Fruit fly (Drosophila melanogaster) whole organism, prepupa: ENCODE results near the gene CG42870.

Experiments used
- Blimp-1 ChIP-seq: fragments of 200-800 bp; sonication (Bioruptor generic); optimal IDR thresholded peaks from 3 replicates; lab custom pipeline; 2017; ENCODE audit warnings: missing biosample characterization, missing genetic modification characterization, mild to moderate bottlenecking, moderate library complexity, missing genetic modification reagents
- CG10669 ChIP-seq: fragments of 200-800 bp; sonication (Bioruptor generic); optimal IDR thresholded peaks from 3 replicates; lab custom pipeline; 2018; ENCODE audit warnings: missing biosample characterization, mild to moderate bottlenecking, missing genetic modification characterization, moderate library complexity
- CG11294 ChIP-seq: fragments of 200-800 bp; sonication (Bioruptor generic); IDR thresholded peaks from 2 replicates; pipeline ENCODE4 v1.3.6; 2022; ENCODE audit warnings: missing biosample characterization, missing genetic modification characterization
- CG11762 ChIP-seq: fragments of 200-800 bp; sonication (Bioruptor generic); optimal IDR thresholded peaks from 3 replicates; lab custom pipeline; 2016; ENCODE audit warnings: missing biosample characterization, missing genetic modification characterization; ENCODE audit not compliant: insufficient read depth
- CG11902 ChIP-seq: fragments of 200-800 bp; sonication (Bioruptor generic); optimal IDR thresholded peaks from 3 replicates; lab custom pipeline; 2016; ENCODE audit warnings: missing biosample characterization, missing genetic modification characterization
- CG15336 ChIP-seq: fragments of 200-800 bp; sonication (Bioruptor generic); IDR thresholded peaks from 2 replicates; pipeline ENCODE4 v1.3.6; 2022; ENCODE audit warnings: missing biosample characterization, missing genetic modification characterization
- CG16779 ChIP-seq: fragments of 200-800 bp; sonication (Bioruptor generic); optimal IDR thresholded peaks from 3 replicates; lab custom pipeline; 2017; ENCODE audit warnings: missing biosample characterization, mild to moderate bottlenecking, missing genetic modification characterization
- CG3032 ChIP-seq: fragments of 200-800 bp; optimal IDR thresholded peaks from 2 replicates; lab custom pipeline; 2019; ENCODE audit warnings: missing biosample characterization, mild to moderate bottlenecking, missing genetic modification characterization, moderate library complexity
- CG34406 ChIP-seq: fragments of 200-800 bp; sonication (Bioruptor generic); optimal IDR thresholded peaks from 3 replicates; lab custom pipeline; 2016; ENCODE audit warnings: missing biosample characterization, missing genetic modification characterization
- CG4318 ChIP-seq: fragments of 200-800 bp; sonication (Bioruptor generic); optimal IDR thresholded peaks from 3 replicates; lab custom pipeline; 2017; ENCODE audit warnings: missing biosample characterization, mild to moderate bottlenecking, missing genetic modification characterization
- CG6163 ChIP-seq: fragments of 200-800 bp; sonication (Bioruptor generic); IDR thresholded peaks from 3 replicates; pipeline ENCODE4 v1.3.6; 2022; ENCODE audit warnings: missing biosample characterization, missing genetic modification characterization
- CG6276 ChIP-seq: fragments of 200-800 bp; sonication (Bioruptor generic); optimal IDR thresholded peaks from 2 replicates; lab custom pipeline; 2017; ENCODE audit warnings: missing biosample characterization, mild to moderate bottlenecking, missing genetic modification characterization
- CG6792 ChIP-seq: fragments of 200-800 bp; sonication (Bioruptor generic); optimal IDR thresholded peaks from 3 replicates; lab custom pipeline; 2016; ENCODE audit warnings: missing biosample characterization, missing genetic modification characterization
- CG6808 ChIP-seq: fragments of 200-800 bp; sonication (Bioruptor generic); optimal IDR thresholded peaks from 3 replicates; lab custom pipeline; 2017; ENCODE audit warnings: missing biosample characterization, missing genetic modification characterization, mild to moderate bottlenecking, moderate library complexity, missing genetic modification reagents
- CG7368 ChIP-seq: fragments of 200-800 bp; sonication (Bioruptor generic); optimal IDR thresholded peaks from 3 replicates; lab custom pipeline; 2016; ENCODE audit warnings: missing biosample characterization, missing genetic modification characterization
- CG8119 ChIP-seq: fragments of 200-800 bp; sonication (Bioruptor generic); IDR thresholded peaks from 3 replicates; pipeline ENCODE4 v1.3.6; 2022; ENCODE audit warnings: missing biosample characterization, missing genetic modification characterization
- CG8632 ChIP-seq: fragments of 200-800 bp; sonication (Bioruptor generic); optimal IDR thresholded peaks from 3 replicates; lab custom pipeline; 2016; ENCODE audit warnings: missing biosample characterization, missing genetic modification characterization
- CG9139 ChIP-seq: fragments of 200-800 bp; sonication (Bioruptor generic); optimal IDR thresholded peaks from 3 replicates; lab custom pipeline; 2017; ENCODE audit warnings: missing biosample characterization, mild to moderate bottlenecking, missing genetic modification characterization
- Eip78C ChIP-seq: fragments of 200-800 bp; sonication (Bioruptor generic); peaks from one replicate; lab custom pipeline; 2016; ENCODE audit warnings: missing biosample characterization, missing genetic modification characterization
- Eip93F ChIP-seq: fragments of 200-800 bp; sonication (Bioruptor generic); optimal IDR thresholded peaks from 2 replicates; lab custom pipeline; 2016; ENCODE audit warnings: missing biosample characterization, mild to moderate bottlenecking, missing genetic modification characterization
- Ets21C ChIP-seq: fragments of 200-800 bp; sonication (Bioruptor generic); optimal IDR thresholded peaks from 3 replicates; lab custom pipeline; 2016; ENCODE audit warnings: missing biosample characterization, missing genetic modification characterization
- Ets96B ChIP-seq: fragments of 200-800 bp; optimal IDR thresholded peaks from 2 replicates; lab custom pipeline; 2019; ENCODE audit warnings: missing biosample characterization, mild to moderate bottlenecking, missing genetic modification characterization, moderate library complexity
- Gug ChIP-seq: fragments of 200-800 bp; sonication (Bioruptor generic); IDR thresholded peaks from 2 replicates; pipeline ENCODE4 v1.3.6; 2022; ENCODE audit warnings: missing biosample characterization, missing genetic modification characterization
- Hr38 ChIP-seq: sonication (Bioruptor generic); optimal IDR thresholded peaks from 2 replicates; lab custom pipeline; 2016; ENCODE audit warnings: missing biosample characterization, missing genetic modification characterization
- Lpt ChIP-seq: fragments of 200-800 bp; sonication (Bioruptor generic); optimal IDR thresholded peaks from 3 replicates; lab custom pipeline; 2016; ENCODE audit warnings: missing biosample characterization, missing genetic modification characterization
- Met ChIP-seq: fragments of 200-800 bp; sonication (Bioruptor generic); optimal IDR thresholded peaks from 3 replicates; lab custom pipeline; 2016; ENCODE audit warnings: missing biosample characterization, missing genetic modification characterization
- OdsH ChIP-seq: fragments of 200-800 bp; sonication (Bioruptor generic); optimal IDR thresholded peaks from 3 replicates; lab custom pipeline; 2016; ENCODE audit warnings: missing biosample characterization, missing genetic modification characterization
- Sox14 ChIP-seq: fragments of 200-800 bp; sonication (Bioruptor generic); optimal IDR thresholded peaks from 3 replicates; lab custom pipeline; 2016; ENCODE audit warnings: missing biosample characterization, missing genetic modification characterization
- Sox15 ChIP-seq: fragments of 200-800 bp; sonication (Bioruptor generic); optimal IDR thresholded peaks from 3 replicates; lab custom pipeline; 2016; ENCODE audit warnings: missing biosample characterization, missing genetic modification characterization
- acj6 ChIP-seq: fragments of 200-800 bp; sonication (Bioruptor generic); optimal IDR thresholded peaks from 3 replicates; lab custom pipeline; 2016; ENCODE audit warnings: missing biosample characterization, missing genetic modification characterization
- cyc ChIP-seq: fragments of 200-800 bp; sonication (Bioruptor generic); optimal IDR thresholded peaks from 3 replicates; lab custom pipeline; 2016; ENCODE audit warnings: missing biosample characterization, missing genetic modification characterization
- dac ChIP-seq: fragments of 200-800 bp; sonication (Bioruptor generic); optimal IDR thresholded peaks from 2 replicates; lab custom pipeline; 2017; ENCODE audit warnings: missing biosample characterization, mild to moderate bottlenecking, missing genetic modification characterization
- dsx ChIP-seq: fragments of 200-800 bp; optimal IDR thresholded peaks from 3 replicates; lab custom pipeline; 2019; ENCODE audit warnings: missing biosample characterization, mild to moderate bottlenecking, missing genetic modification characterization, moderate library complexity; ENCODE audit not compliant: poor library complexity, severe bottlenecking
- fd59A ChIP-seq: fragments of 200-800 bp; sonication (Bioruptor generic); optimal IDR thresholded peaks from 2 replicates; lab custom pipeline; 2017; ENCODE audit warnings: missing biosample characterization, mild to moderate bottlenecking, missing genetic modification characterization, missing genetic modification reagents
- fd85E ChIP-seq: fragments of 200-800 bp; sonication (Bioruptor generic); optimal IDR thresholded peaks from 3 replicates; lab custom pipeline; 2016; ENCODE audit warnings: missing biosample characterization, missing genetic modification characterization
- fkh ChIP-seq: fragments of 200-800 bp; sonication (Bioruptor generic); optimal IDR thresholded peaks from 3 replicates; lab custom pipeline; 2017; ENCODE audit warnings: missing biosample characterization, mild to moderate bottlenecking, missing genetic modification characterization, moderate library complexity
- lz ChIP-seq: fragments of 200-800 bp; sonication (Bioruptor generic); optimal IDR thresholded peaks from 3 replicates; lab custom pipeline; 2016; ENCODE audit warnings: missing biosample characterization, missing genetic modification characterization
- net ChIP-seq: fragments of 200-800 bp; sonication (Bioruptor generic); optimal IDR thresholded peaks from 3 replicates; lab custom pipeline; 2016; ENCODE audit warnings: missing biosample characterization, missing genetic modification characterization
- pdm3 ChIP-seq: fragments of 200-800 bp; sonication (Bioruptor generic); optimal IDR thresholded peaks from 3 replicates; lab custom pipeline; 2016; ENCODE audit warnings: missing biosample characterization, missing genetic modification characterization
- salr ChIP-seq, 2 experiments: fragments of 200-800 bp; sonication (Bioruptor generic); optimal IDR thresholded peaks; 3 replicates each; lab custom pipeline; 2016 to 2018; ENCODE audit warnings: missing biosample characterization in 2 of 2, missing genetic modification characterization in 2 of 2, mild to moderate bottlenecking in 1 of 2
- spab ChIP-seq: fragments of 200-800 bp; sonication (Bioruptor generic); optimal IDR thresholded peaks from 2 replicates; lab custom pipeline; 2017; ENCODE audit warnings: missing biosample characterization, mild to moderate bottlenecking, missing genetic modification characterization, missing genetic modification reagents
- topi ChIP-seq: fragments of 200-800 bp; sonication (Bioruptor generic); optimal IDR thresholded peaks from 3 replicates; lab custom pipeline; 2016; ENCODE audit warnings: missing biosample characterization, missing genetic modification characterization
- vri ChIP-seq: fragments of 200-800 bp; sonication (Bioruptor generic); optimal IDR thresholded peaks from 3 replicates; lab custom pipeline; 2016; ENCODE audit warnings: missing biosample characterization, mild to moderate bottlenecking, missing genetic modification characterization

The CG42870 gene

DNA sequence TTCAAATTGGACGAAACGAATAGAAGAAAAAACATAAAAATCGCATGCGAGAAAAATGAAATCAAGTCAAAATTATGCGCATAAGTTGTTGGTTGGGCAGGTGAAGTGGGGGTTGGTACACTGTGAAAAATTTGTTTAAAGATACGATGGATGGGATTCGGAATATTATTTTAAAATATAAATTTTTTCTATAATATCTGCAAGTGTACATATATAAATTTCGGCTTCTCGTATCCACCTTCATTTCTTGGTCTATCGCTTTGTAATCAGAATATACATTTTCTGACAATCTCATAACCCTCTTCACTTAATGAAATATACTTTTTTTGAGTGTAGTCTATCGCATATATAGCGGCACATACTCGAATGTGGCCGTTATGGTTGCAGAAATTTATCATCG is 33.8 kb downstream of the CG42870 start (continued):
- TF ChIP-seq CG9139 = no peak
- TF ChIP-seq fd59A (GFP tag; lab: Kevin White, UChicago) = no peak
- no peak for TF ChIP-seq Sox14 (GFP tag; lab: Kevin White, UChicago)
- no peak for TF ChIP-seq CG11294 (GFP tag; lab: Robert Waterston, UW)
- no peak for TF ChIP-seq Eip93F (GFP tag; lab: Kevin White, UChicago)
- peak; percentile 89 for TF ChIP-seq Eip78C
- TF ChIP-seq CG15336 (GFP tag; lab: Robert Waterston, UW) = peak; percentile 85
- peak; percentile 36 for TF ChIP-seq CG8632 (GFP tag; lab: Kevin White, UChicago)

DNA sequence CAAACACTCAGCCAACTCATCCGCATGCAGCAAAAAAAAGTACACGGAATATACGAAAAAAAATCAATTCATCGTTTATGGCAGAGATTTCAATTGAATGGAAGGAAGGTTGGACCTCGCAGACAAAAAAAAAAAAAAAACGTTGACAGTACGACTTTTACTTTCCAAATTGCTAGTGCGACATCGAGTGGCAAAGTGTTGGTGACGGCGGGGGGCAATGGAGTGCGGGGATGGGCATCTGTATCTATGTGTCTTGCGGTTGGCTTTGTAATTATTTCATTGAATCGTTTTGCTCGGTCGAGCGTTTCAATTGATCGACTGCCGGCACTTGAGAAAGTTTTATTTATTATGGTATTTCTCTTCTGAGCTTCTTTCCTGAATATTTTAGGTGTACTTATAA is 35.6 kb downstream of the CG42870 start:
- TF ChIP-seq CG11294 (GFP tag; lab: Robert Waterston, UW) (no peak), Lpt (no peak), cyc (no peak), dsx (GFP tag; lab: Kevin White, UChicago) (no peak), pdm3 (GFP tag; lab: Kevin White, UChicago) (no peak), Eip93F (GFP tag; lab: Kevin White, UChicago) (no peak), CG4318 (GFP tag; lab: Kevin White, UChicago) (no peak), salr (GFP tag; optimal IDR thresholded peaks at IDR 0.05; lab: Kevin White, UChicago) (no peak), dac (GFP tag; lab: Kevin White, UChicago) (no peak), Sox15 (GFP tag; lab: Kevin White, UChicago) (no peak), OdsH (GFP tag; lab: Kevin White, UChicago) (no peak), CG6163 (no peak), Sox14 (GFP tag; lab: Kevin White, UChicago) (no peak), CG7368 (GFP tag; lab: Kevin White, UChicago) (no peak), CG6276 (GFP tag; lab: Kevin White, UChicago) (no peak), CG6792 (GFP tag; lab: Kevin White, UChicago) (no peak), vri (no peak), CG11762 (GFP tag; lab: Kevin White, UChicago) (no peak)

DNA sequence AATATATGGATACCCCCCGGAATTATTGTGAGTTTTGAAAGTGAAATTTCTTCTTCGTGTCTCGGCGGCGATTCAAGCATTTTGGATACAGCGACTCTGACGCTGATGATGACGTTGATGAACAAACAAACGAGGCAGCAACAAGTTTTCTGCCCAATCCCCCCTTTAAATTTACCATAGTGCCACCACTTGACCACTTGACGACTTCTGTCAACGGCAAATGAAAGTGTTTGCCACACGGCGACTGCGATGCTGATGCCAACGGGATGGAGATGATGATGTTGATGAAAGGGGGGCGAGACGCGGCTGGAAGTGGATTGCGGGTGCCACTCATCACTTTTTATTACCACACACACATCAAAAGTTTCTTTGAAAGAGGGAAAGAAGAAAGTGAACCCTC is 36.7 kb downstream of the CG42870 start:
- TF ChIP-seq spab (no peak), CG11902 (no peak), CG8119 (GFP tag; lab: Robert Waterston, UW) (no peak), Gug (no peak), Eip78C (peak; percentile 6), fd85E (GFP tag; lab: Kevin White, UChicago) (no peak), Blimp-1 (GFP tag; lab: Kevin White, UChicago) (peak; percentile 72)

DNA sequence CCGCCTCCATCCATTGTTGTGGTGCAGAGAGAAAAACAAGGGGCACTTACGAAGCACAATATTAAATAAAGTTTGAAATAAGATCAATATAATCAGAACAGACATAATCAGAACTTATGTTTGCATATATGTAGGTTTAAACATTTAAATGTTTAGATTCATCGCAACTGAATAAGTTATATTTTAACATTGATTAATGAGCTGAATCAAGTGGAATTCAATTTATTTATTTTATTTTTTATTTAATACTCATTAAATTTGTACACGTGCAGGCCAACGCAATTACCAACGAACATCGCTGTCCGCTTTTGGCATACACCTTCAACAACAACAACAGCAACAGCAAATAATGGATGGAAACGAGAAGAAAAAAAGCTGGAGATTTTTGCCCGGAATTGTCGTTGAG is 38.3 kb downstream of the CG42870 start:
- TF ChIP-seq Hr38 = no peak
- peak; percentile 90 for TF ChIP-seq CG6808 (GFP tag; lab: Kevin White, UChicago)
- TF ChIP-seq CG3032 (tag; lab: Kevin White, UChicago) = peak; percentile 93
- TF ChIP-seq CG15336 (GFP tag; lab: Robert Waterston, UW) = peak; percentile 89
- peak; percentile 83 for TF ChIP-seq net (GFP tag; lab: Kevin White, UChicago)
- peak; percentile 91 for TF ChIP-seq dsx (GFP tag; lab: Kevin White, UChicago)
- peak; percentile 65 for TF ChIP-seq Met
- TF ChIP-seq Ets21C (GFP tag; lab: Kevin White, UChicago) = peak; percentile 20
- peak; percentile 79 for TF ChIP-seq Lpt
- no peak for TF ChIP-seq fd85E (GFP tag; lab: Kevin White, UChicago)
- no peak for TF ChIP-seq fkh (GFP tag; lab: Kevin White, UChicago)
- peak; percentile 72 for TF ChIP-seq CG16779
- peak; percentile 63 to 78 for TF ChIP-seq salr (GFP tag; optimal IDR thresholded peaks at IDR 0.05; lab: Kevin White, UChicago)
- peak; percentile 48 for TF ChIP-seq Gug
- peak; percentile 85 for TF ChIP-seq acj6 (GFP tag; lab: Kevin White, UChicago)
- peak; percentile 83 for TF ChIP-seq OdsH (GFP tag; lab: Kevin White, UChicago)
- TF ChIP-seq CG8632 (GFP tag; lab: Kevin White, UChicago) = peak; percentile 80
- TF ChIP-seq lz (GFP tag; lab: Kevin White, UChicago) = peak; percentile 55
- TF ChIP-seq pdm3 (GFP tag; lab: Kevin White, UChicago) = peak; percentile 81
- TF ChIP-seq CG6163 = peak; percentile 80
- peak; percentile 72 for TF ChIP-seq topi
- TF ChIP-seq CG9139 = peak; percentile 71
- peak; percentile 8 for TF ChIP-seq Eip93F (GFP tag; lab: Kevin White, UChicago)
- peak; percentile 81 for TF ChIP-seq CG6792 (GFP tag; lab: Kevin White, UChicago)
- peak; percentile 79 for TF ChIP-seq CG7368 (GFP tag; lab: Kevin White, UChicago)
- peak; percentile 75 for TF ChIP-seq CG11762 (GFP tag; lab: Kevin White, UChicago)
- TF ChIP-seq fd59A (GFP tag; lab: Kevin White, UChicago) = peak; percentile 88
- TF ChIP-seq CG34406 (GFP tag; lab: Kevin White, UChicago) = peak; percentile 81
- peak; percentile 32 for TF ChIP-seq Blimp-1 (GFP tag; lab: Kevin White, UChicago)
- TF ChIP-seq Ets96B (tag; lab: Kevin White, UChicago) = peak; percentile 93
- TF ChIP-seq cyc = peak; percentile 47
- peak; percentile 90 for TF ChIP-seq CG10669 (GFP tag; lab: Kevin White, UChicago)
